Fruit fly (Drosophila melanogaster): Measurements from ENCODE around the gene CG2145.

The CG2145 gene

DNA sequence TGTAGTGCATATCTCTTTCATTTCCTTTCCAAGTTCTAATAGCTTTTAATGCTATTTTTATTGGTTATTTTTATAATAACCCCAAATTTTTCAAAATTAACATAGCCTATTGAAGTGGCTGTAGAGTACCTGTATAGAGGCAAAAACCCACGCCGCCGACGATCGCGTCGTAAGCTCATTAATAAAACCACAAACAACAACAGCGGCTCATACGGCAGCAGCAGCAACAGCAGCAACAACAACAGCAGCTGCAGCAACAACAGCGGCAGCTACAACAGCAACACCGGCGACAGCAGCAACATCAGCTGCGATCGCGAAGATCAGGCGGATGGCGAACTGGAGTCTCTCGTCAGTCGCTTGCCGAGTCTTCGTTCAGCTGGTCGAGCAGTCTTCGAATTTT lies at the start of gene CG2145:
TSS of gene CG2145 (plus strand) at position 290 of the 400 bp plus-strand sequence.
- no peak for TF ChIP-seq CTCF (optimal IDR thresholded peaks at IDR 0.05)

DNA sequence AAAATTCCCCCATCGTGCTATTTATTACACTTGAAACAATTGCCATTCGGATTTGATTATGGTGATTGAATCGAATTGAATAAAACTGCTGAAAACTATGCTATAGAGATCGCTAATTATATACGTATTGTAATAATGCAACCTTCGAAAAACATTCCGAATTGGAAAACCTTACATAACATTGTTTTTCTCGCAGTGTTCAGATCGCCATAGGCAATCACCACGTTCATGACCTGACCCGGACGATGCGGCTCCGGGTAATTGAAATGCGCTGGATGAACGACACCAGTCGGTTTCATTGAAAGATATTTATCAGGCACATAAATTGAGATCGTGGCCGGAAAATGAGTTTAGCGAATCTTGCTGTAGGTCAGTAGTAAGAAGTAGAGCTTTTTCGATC lies 44.4 kb upstream of the CG2145 start:
- TF ChIP-seq CTCF (optimal IDR thresholded peaks at IDR 0.05) (no peak), CG8478 (optimal IDR thresholded peaks at IDR 0.05) (no peak)

- no peak for TF ChIP-seq CTCF (optimal IDR thresholded peaks at IDR 0.05)
- TF ChIP-seq CG8478 (optimal IDR thresholded peaks at IDR 0.05), result no peak
Measured at dm6 chrX:10883740-10884139, 43.5 kb upstream of the CG2145 start.

dm6 chrX:10886418-10886817 lies 40.8 kb upstream of the CG2145 start:
- TF ChIP-seq CG8478 (optimal IDR thresholded peaks at IDR 0.05) (no peak), CTCF (optimal IDR thresholded peaks at IDR 0.05) (no peak)

DNA sequence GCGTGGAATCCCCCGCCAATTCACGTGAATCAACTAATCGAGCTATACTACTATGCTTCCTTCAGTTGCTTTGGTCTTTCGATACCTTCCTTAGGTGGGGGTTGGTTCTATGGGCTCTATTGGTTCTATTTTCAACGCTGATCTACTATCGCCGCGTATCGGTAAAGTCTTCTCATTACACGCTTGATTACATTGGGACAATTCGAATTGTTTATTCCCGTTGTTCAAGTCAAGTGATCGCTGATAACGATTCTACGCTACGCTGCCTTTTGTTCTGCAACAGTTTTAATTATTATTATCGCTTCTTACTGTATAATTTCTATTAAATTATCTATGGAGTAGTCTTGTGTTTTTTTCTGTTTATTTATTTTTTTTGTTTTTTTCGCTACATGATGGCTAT lies 39.6 kb upstream of the CG2145 start:
- TF ChIP-seq CTCF (optimal IDR thresholded peaks at IDR 0.05) (no peak), CG8478 (optimal IDR thresholded peaks at IDR 0.05) (no peak)

- TF ChIP-seq CTCF (optimal IDR thresholded peaks at IDR 0.05) (no peak), CG8478 (optimal IDR thresholded peaks at IDR 0.05) (no peak)
Measured at dm6 chrX:10889955-10890617, 37.1 kb upstream of the CG2145 start.

- no peak for TF ChIP-seq CTCF (optimal IDR thresholded peaks at IDR 0.05)
Measured at dm6 chrX:10891150-10891549, 36.0 kb upstream of the CG2145 start, which contains the start of gene Ork1. Gene Ork1, minus strand, starts transcription at chrX:10891250.

- TF ChIP-seq CG8478 (optimal IDR thresholded peaks at IDR 0.05) (no peak), CTCF (optimal IDR thresholded peaks at IDR 0.05) (no peak)
Measured at dm6 chrX:10893208-10893607, 34.0 kb upstream of the CG2145 start.

dm6 chrX:10899232-10899631 lies 28.0 kb upstream of the CG2145 start, which contains the start of gene CG1582:
Gene CG1582, minus strand, starts transcription at chrX:10899302.
- TF ChIP-seq CG8478 (optimal IDR thresholded peaks at IDR 0.05), result no peak

DNA sequence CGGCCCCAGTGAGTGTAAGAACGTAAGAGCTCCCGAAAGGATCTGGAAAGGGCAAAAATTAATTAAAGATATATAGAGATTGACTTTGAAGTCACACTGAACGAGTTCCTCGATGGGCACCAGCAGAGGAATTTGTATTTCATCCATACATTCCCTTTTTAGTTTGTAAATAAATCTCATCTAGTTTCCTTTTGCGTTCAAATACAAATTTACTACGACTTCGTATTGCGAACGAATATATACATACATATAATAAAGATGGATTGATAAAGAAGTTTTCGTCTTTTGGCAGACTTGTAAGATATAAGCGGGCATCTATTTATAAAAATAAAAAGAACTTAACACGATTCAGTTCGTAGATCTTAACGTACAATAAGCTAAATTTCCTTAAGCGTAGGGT lies 27.5 kb upstream of the CG2145 start, which contains the start of gene CG15208:
TSS of gene CG15208 (plus strand) at position 301 of the 400 bp plus-strand sequence.
- no peak for TF ChIP-seq CG8478 (optimal IDR thresholded peaks at IDR 0.05)
- no peak for TF ChIP-seq CTCF (optimal IDR thresholded peaks at IDR 0.05)

- no peak for TF ChIP-seq CG8478 (optimal IDR thresholded peaks at IDR 0.05)
- TF ChIP-seq CTCF (optimal IDR thresholded peaks at IDR 0.05), result no peak
Measured at dm6 chrX:10905047-10905446, 22.2 kb upstream of the CG2145 start.

DNA sequence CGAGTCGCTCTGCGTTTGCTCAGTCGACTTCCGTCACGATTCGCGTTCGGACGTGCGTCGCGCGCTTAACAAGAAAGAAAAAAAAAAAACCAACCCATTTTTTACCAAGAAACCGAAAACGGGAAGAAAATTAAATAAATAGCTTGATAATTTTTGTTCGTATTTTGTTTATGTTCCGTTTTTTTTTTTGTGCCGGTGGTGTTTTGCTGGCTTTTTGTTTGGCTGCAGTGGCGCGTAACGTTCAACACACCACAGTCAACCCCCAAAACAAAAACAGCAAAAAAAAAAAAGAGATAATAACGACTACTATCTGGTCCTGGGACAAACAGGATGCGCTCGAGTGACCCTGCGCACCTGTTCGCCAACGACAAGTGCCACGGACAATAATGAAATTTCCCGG lies 21.7 kb upstream of the CG2145 start, which contains the start of gene CG43901:
TSS of gene CG43901 (plus strand) at position 301 of the 400 bp plus-strand sequence.
- TF ChIP-seq CTCF (optimal IDR thresholded peaks at IDR 0.05) (no peak), CG8478 (optimal IDR thresholded peaks at IDR 0.05) (no peak)

DNA sequence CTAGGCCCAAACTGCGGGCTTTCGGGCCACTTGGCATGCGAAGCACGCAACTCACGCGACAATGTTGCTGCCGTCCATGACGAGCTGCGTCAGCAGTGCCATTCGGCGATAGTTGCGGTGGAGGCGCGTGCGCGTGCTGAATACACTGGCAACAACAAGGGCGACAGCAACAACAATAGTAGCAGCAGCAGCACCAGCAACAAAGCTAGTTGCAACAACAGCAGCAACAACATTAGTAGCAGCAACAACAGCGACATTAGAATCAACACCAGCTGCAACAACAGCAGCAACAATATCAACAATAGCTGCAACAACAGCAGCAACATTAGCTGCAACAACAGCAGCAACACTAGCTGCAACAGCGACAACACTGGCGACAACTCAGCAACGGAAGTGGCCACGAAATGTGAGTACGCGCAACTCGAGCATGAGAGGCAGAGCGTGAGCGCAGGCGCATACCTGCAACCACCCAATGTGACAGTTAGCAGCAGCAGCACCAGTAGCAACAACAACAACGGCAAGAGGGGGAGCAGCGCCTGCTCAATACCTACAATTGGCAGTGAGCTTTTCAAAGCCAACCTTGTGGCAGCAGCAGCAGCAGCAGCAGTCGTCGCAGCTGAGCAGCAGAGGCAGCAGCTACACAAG lies 20.9 kb upstream of the CG2145 start:
- TF ChIP-seq CTCF (optimal IDR thresholded peaks at IDR 0.05) (no peak), CG8478 (optimal IDR thresholded peaks at IDR 0.05) (no peak)

dm6 chrX:10912585-10912984 lies 14.6 kb upstream of the CG2145 start:
- TF ChIP-seq CTCF (optimal IDR thresholded peaks at IDR 0.05) (no peak), CG8478 (optimal IDR thresholded peaks at IDR 0.05) (no peak)

dm6 chrX:10921665-10922064 lies 5.5 kb upstream of the CG2145 start:
- no peak for TF ChIP-seq CG8478 (optimal IDR thresholded peaks at IDR 0.05)
- TF ChIP-seq CTCF (optimal IDR thresholded peaks at IDR 0.05), result no peak

dm6 chrX:10922178-10922577 lies 5.0 kb upstream of the CG2145 start:
- TF ChIP-seq CG8478 (optimal IDR thresholded peaks at IDR 0.05) (no peak), CTCF (optimal IDR thresholded peaks at IDR 0.05) (no peak)

All from S2 (cell line).